Fruit fly (Drosophila melanogaster): ENCODE data around the gene CG42353.

The CG42353 gene

DNA sequence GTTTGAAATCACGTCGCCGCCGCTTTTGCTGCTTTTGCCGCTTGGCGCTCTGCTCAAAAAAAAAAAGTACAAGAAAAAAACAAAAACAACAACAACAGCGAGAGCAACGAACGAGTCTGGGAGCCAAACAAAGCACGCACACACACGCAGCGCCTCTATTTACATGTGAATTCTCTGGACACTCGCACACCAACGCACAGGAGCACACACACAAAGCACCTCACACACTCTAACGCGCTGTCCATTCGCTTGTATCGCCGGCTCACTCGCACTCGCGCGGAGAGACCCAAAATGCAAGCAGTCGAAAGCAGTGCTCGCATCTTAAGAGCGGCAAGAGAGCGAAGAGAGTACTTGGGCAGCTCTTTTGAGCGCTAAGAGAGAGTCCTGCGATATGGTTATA lies 44.2 kb upstream of the CG42353 start, which contains the start of gene disco-r:
Gene disco-r, minus strand, starts transcription at position 4 of the 400 bp plus-strand sequence.
- TF ChIP-seq psq (GFP tag; optimal IDR thresholded peaks at IDR 0.05) = no peak
- no peak for TF ChIP-seq tai (GFP tag; optimal IDR thresholded peaks at IDR 0.05)
- TF ChIP-seq pan (optimal IDR thresholded peaks at IDR 0.05) = no peak
- no peak for TF ChIP-seq Abd-B (GFP tag; optimal IDR thresholded peaks at IDR 0.05)
- no peak for TF ChIP-seq Dfd (GFP tag; optimal IDR thresholded peaks at IDR 0.05)
- peak in 1 of 2 experiments; percentile 58 for TF ChIP-seq dl (GFP tag; optimal IDR thresholded peaks at IDR 0.05; ENCODE audit: insufficient read depth in 1 of 2, partially characterized antibody in 2 of 2)
- TF ChIP-seq dmrt93B (GFP tag; optimal IDR thresholded peaks at IDR 0.05) = no peak
- TF ChIP-seq Hnf4 (GFP tag; optimal IDR thresholded peaks at IDR 0.05) = peak; percentile 5
- TF ChIP-seq Sp1 (GFP tag; optimal IDR thresholded peaks at IDR 0.05) = no peak
- no peak for TF ChIP-seq foxo (GFP tag; optimal IDR thresholded peaks at IDR 0.05)
- TF ChIP-seq N (GFP tag; optimal IDR thresholded peaks at IDR 0.05) = peak; percentile 93
- TF ChIP-seq CG32264 (GFP tag; optimal IDR thresholded peaks at IDR 0.05) = no peak
- TF ChIP-seq dsf (GFP tag; optimal IDR thresholded peaks at IDR 0.05; ENCODE audit: borderline replicate concordance) = no peak
- no peak for TF ChIP-seq rgr (GFP tag; optimal IDR thresholded peaks at IDR 0.05)
- TF ChIP-seq Hr78 (GFP tag; optimal IDR thresholded peaks at IDR 0.05) = peak; percentile 30
- peak; percentile 73 for TF ChIP-seq Dif (GFP tag; optimal IDR thresholded peaks at IDR 0.05; ENCODE audit: partially characterized antibody)
- no peak for TF ChIP-seq usp (GFP tag; optimal IDR thresholded peaks at IDR 0.05)
- no peak for TF ChIP-seq lola (GFP tag; optimal IDR thresholded peaks at IDR 0.05)
- TF ChIP-seq Hr83 (GFP tag; optimal IDR thresholded peaks at IDR 0.05; ENCODE audit: poor library complexity, severe bottlenecking) = no peak
- TF ChIP-seq HLH106 (tag; optimal IDR thresholded peaks at IDR 0.05) = no peak
- no peak for TF ChIP-seq woc (GFP tag; optimal IDR thresholded peaks at IDR 0.05)
- TF ChIP-seq brk (GFP tag; optimal IDR thresholded peaks at IDR 0.05) = no peak
- TF ChIP-seq GATAd (GFP tag; optimal IDR thresholded peaks at IDR 0.05) = no peak
- peak; percentile 67 for TF ChIP-seq Vsx2 (GFP tag; optimal IDR thresholded peaks at IDR 0.05; ENCODE audit: partially characterized antibody)
- TF ChIP-seq ey (GFP tag; optimal IDR thresholded peaks at IDR 0.05) = no peak
- TF ChIP-seq Rel (GFP tag; optimal IDR thresholded peaks at IDR 0.05) = no peak
- TF ChIP-seq Rel (tag; optimal IDR thresholded peaks at IDR 0.05) = no peak
- TF ChIP-seq sage (GFP tag; optimal IDR thresholded peaks at IDR 0.05) = no peak
- no peak for TF ChIP-seq h (GFP tag; optimal IDR thresholded peaks at IDR 0.05)
- no peak for TF ChIP-seq sv (GFP tag; optimal IDR thresholded peaks at IDR 0.05)
- no peak for TF ChIP-seq CrebA (GFP tag; optimal IDR thresholded peaks at IDR 0.05; ENCODE audit: borderline replicate concordance)
- TF ChIP-seq jim (GFP tag; optimal IDR thresholded peaks at IDR 0.05) = no peak
- TF ChIP-seq fru (GFP tag; optimal IDR thresholded peaks at IDR 0.05) = no peak
- TF ChIP-seq Myc (optimal IDR thresholded peaks at IDR 0.05) = no peak
- no peak for TF ChIP-seq OdsH (GFP tag; optimal IDR thresholded peaks at IDR 0.05)
- TF ChIP-seq Mio (GFP tag; optimal IDR thresholded peaks at IDR 0.05) = no peak
- no peak for TF ChIP-seq br (GFP tag; optimal IDR thresholded peaks at IDR 0.05)
- TF ChIP-seq Jra (GFP tag; optimal IDR thresholded peaks at IDR 0.05) = peak; percentile 1
- no peak for TF ChIP-seq CG9705 (GFP tag; optimal IDR thresholded peaks at IDR 0.05)

- TF ChIP-seq N (GFP tag; optimal IDR thresholded peaks at IDR 0.05) (peak; percentile 93), br (GFP tag; optimal IDR thresholded peaks at IDR 0.05) (no peak), Hnf4 (GFP tag; optimal IDR thresholded peaks at IDR 0.05) (peak; percentile 54), tai (GFP tag; optimal IDR thresholded peaks at IDR 0.05) (no peak), Hr78 (GFP tag; optimal IDR thresholded peaks at IDR 0.05) (peak; percentile 57), Hr83 (GFP tag; optimal IDR thresholded peaks at IDR 0.05; ENCODE audit: poor library complexity, severe bottlenecking) (peak; percentile 26), dl (GFP tag; optimal IDR thresholded peaks at IDR 0.05; ENCODE audit: insufficient read depth in 1 of 2, partially characterized antibody in 2 of 2) (peak in 1 of 2 experiments; percentile 9), Vsx2 (GFP tag; optimal IDR thresholded peaks at IDR 0.05; ENCODE audit: partially characterized antibody) (peak; percentile 43), Abd-B (GFP tag; optimal IDR thresholded peaks at IDR 0.05) (peak; percentile 52), Dfd (GFP tag; optimal IDR thresholded peaks at IDR 0.05) (peak; percentile 46)
Measured at dm6 chrX:16147638-16148233, 43.0 kb upstream of the CG42353 start.
